Fruit fly (Drosophila melanogaster) whole organism, embryonic: ENCODE measurements around the gene BomT3.

Source experiments
- Antp ChIP-seq: fragments of 200-800 bp; sonication (Bioruptor generic); optimal IDR thresholded peaks from 3 replicates; lab custom pipeline; 2016; ENCODE audit warnings: missing biosample characterization, missing genetic modification characterization
- BEAF-32 ChIP-seq: fragments of 200-800 bp; sonication (Bioruptor generic); optimal IDR thresholded peaks from 3 replicates; lab custom pipeline; 2017; ENCODE audit warnings: missing biosample characterization, missing genetic modification characterization, mild to moderate bottlenecking, moderate library complexity, missing genetic modification reagents
- Bgb ChIP-seq: fragments of 200-800 bp; sonication (Bioruptor generic); IDR thresholded peaks from 2 replicates; pipeline ENCODE4 v1.3.6; 2022; ENCODE audit warnings: missing biosample characterization, missing genetic modification characterization; ENCODE audit not compliant: partially characterized antibody
- CG10543 ChIP-seq: fragments of 200-800 bp; sonication (Bioruptor generic); optimal IDR thresholded peaks from 3 replicates; lab custom pipeline; 2017; ENCODE audit warnings: missing biosample characterization, mild to moderate bottlenecking, missing genetic modification characterization, moderate library complexity
- CG11696 ChIP-seq: fragments of 200-800 bp; sonication (Bioruptor generic); IDR thresholded peaks from 2 replicates; pipeline ENCODE4 v1.3.6; 2022; ENCODE audit warnings: missing biosample characterization, missing genetic modification characterization
- CG13123 ChIP-seq: fragments of 200-800 bp; sonication (Bioruptor generic); optimal IDR thresholded peaks from 2 replicates; lab custom pipeline; 2016; ENCODE audit warnings: missing biosample characterization, missing genetic modification characterization
- CG14050 ChIP-seq: fragments of 200-800 bp; sonication (Bioruptor generic); IDR thresholded peaks from 3 replicates; pipeline ENCODE4 v1.3.6; 2022; ENCODE audit warnings: missing biosample characterization, missing genetic modification characterization
- CG18599 ChIP-seq: fragments of 200-800 bp; sonication (Bioruptor generic); optimal IDR thresholded peaks from 3 replicates; lab custom pipeline; 2017; ENCODE audit warnings: missing biosample characterization, missing genetic modification characterization, mild to moderate bottlenecking, moderate library complexity, missing genetic modification reagents
- CG18764 ChIP-seq: fragments of 200-800 bp; sonication (Bioruptor generic); optimal IDR thresholded peaks from 3 replicates; lab custom pipeline; 2016; ENCODE audit warnings: missing biosample characterization, missing genetic modification characterization
- CG31388 ChIP-seq: fragments of 200-800 bp; sonication (Bioruptor generic); optimal IDR thresholded peaks from 2 replicates; lab custom pipeline; 2016; ENCODE audit warnings: missing biosample characterization, missing genetic modification characterization
- CG32772 ChIP-seq: fragments of 200-800 bp; sonication (Bioruptor generic); IDR thresholded peaks from 2 replicates; pipeline ENCODE4 v1.3.6; 2022; ENCODE audit warnings: missing biosample characterization, missing genetic modification characterization
- CG33557 ChIP-seq: fragments of 200-800 bp; sonication (Bioruptor generic); optimal IDR thresholded peaks from 2 replicates; lab custom pipeline; 2019; ENCODE audit warnings: missing biosample characterization, mild to moderate bottlenecking, missing genetic modification characterization, moderate library complexity
- CG3407 ChIP-seq: fragments of 200-800 bp; sonication (Bioruptor generic); optimal IDR thresholded peaks from 2 replicates; lab custom pipeline; 2018; ENCODE audit warnings: missing biosample characterization, mild to moderate bottlenecking, missing genetic modification characterization
- CG4424 ChIP-seq: fragments of 200-800 bp; sonication (Bioruptor generic); optimal IDR thresholded peaks from 3 replicates; lab custom pipeline; 2016; ENCODE audit warnings: missing biosample characterization, missing genetic modification characterization
- CG4730 ChIP-seq: fragments of 200-800 bp; sonication (Bioruptor generic); IDR thresholded peaks from 2 replicates; pipeline ENCODE4 v1.3.6; 2022; ENCODE audit warnings: missing biosample characterization, missing genetic modification characterization
- CG6254 ChIP-seq: fragments of 200-800 bp; sonication (Bioruptor generic); optimal IDR thresholded peaks from 3 replicates; lab custom pipeline; 2017; ENCODE audit warnings: mild to moderate bottlenecking, missing biosample characterization, missing genetic modification reagents, missing genetic modification characterization
- CG8765 ChIP-seq: fragments of 200-800 bp; sonication (Bioruptor generic); IDR thresholded peaks from 2 replicates; pipeline ENCODE4 v1.3.6; 2022; ENCODE audit warnings: missing biosample characterization, missing genetic modification characterization
- H15 ChIP-seq: fragments of 200-800 bp; sonication (Bioruptor generic); IDR thresholded peaks from 3 replicates; pipeline ENCODE4 v1.3.6; 2022; ENCODE audit warnings: missing biosample characterization, missing genetic modification characterization
- Hmr ChIP-seq: fragments of 200-800 bp; sonication (Bioruptor generic); optimal IDR thresholded peaks from 3 replicates; lab custom pipeline; 2017; ENCODE audit warnings: mild to moderate bottlenecking, missing biosample characterization, missing genetic modification reagents, missing genetic modification characterization
- Nf-YC ChIP-seq: fragments of 200-800 bp; optimal IDR thresholded peaks from 3 replicates; lab custom pipeline; 2019; ENCODE audit warnings: missing biosample characterization, mild to moderate bottlenecking, missing genetic modification characterization, moderate library complexity
- Oaz ChIP-seq: fragments of 200-800 bp; sonication (Bioruptor generic); IDR thresholded peaks from 2 replicates; pipeline ENCODE4 v1.3.6; 2022; ENCODE audit warnings: missing biosample characterization, missing genetic modification characterization
- Oli ChIP-seq: fragments of 200-800 bp; sonication (Bioruptor generic); optimal IDR thresholded peaks from 2 replicates; lab custom pipeline; 2018; ENCODE audit warnings: missing biosample characterization, mild to moderate bottlenecking, missing genetic modification characterization, moderate library complexity
- Pdp1 ChIP-seq, 2 experiments: fragments of 200-800 bp; sonication (Bioruptor generic); optimal IDR thresholded peaks; 3 replicates each; lab custom pipeline; 2016; ENCODE audit warnings: missing biosample characterization in 2 of 2, missing genetic modification characterization in 2 of 2, mild to moderate bottlenecking in 1 of 2, moderate library complexity in 1 of 2
- Scr ChIP-seq: fragments of 200-800 bp; sonication (Bioruptor generic); IDR thresholded peaks from 2 replicates; pipeline ENCODE4 v1.3.6; 2022; ENCODE audit warnings: missing biosample characterization, missing genetic modification characterization; ENCODE audit not compliant: partially characterized antibody
- Ssrp ChIP-seq: fragments of 200-800 bp; sonication (Bioruptor generic); optimal IDR thresholded peaks from 2 replicates; lab custom pipeline; 2018; ENCODE audit warnings: missing biosample characterization, mild to moderate bottlenecking, missing genetic modification characterization, moderate library complexity
- TFAM ChIP-seq: fragments of 200-800 bp; sonication (Bioruptor generic); optimal IDR thresholded peaks from 2 replicates; lab custom pipeline; 2017; ENCODE audit warnings: missing biosample characterization, missing genetic modification characterization, inconsistent platforms
- bsh ChIP-seq, 2 experiments: fragments of 200-800 bp; sonication (Bioruptor generic); optimal IDR thresholded peaks; 2 replicates each; lab custom pipeline; 2017 to 2018; ENCODE audit warnings: mild to moderate bottlenecking in 2 of 2, missing biosample characterization in 2 of 2, missing genetic modification characterization in 2 of 2, moderate library complexity in 1 of 2
- cad ChIP-seq: fragments of >200 bp; optimal IDR thresholded peaks from 2 replicates; lab custom pipeline; 2017; ENCODE audit warnings: missing biosample characterization, missing genetic modification characterization
- cas ChIP-seq: fragments of 200-800 bp; sonication (Bioruptor generic); IDR thresholded peaks from 2 replicates; pipeline ENCODE4 v1.3.6; 2022; ENCODE audit warnings: missing biosample characterization, missing genetic modification characterization
- corto ChIP-seq: fragments of 200-800 bp; sonication (Bioruptor generic); optimal IDR thresholded peaks from 2 replicates; lab custom pipeline; 2016; ENCODE audit warnings: missing biosample characterization, mild to moderate bottlenecking, missing genetic modification characterization, moderate library complexity
- crp ChIP-seq, 2 experiments: fragments of 200-800 bp; sonication (Bioruptor generic); optimal IDR thresholded peaks; 2 replicates in 1 of 2; 3 replicates in 1 of 2; lab custom pipeline; 2017; ENCODE audit warnings: missing biosample characterization in 2 of 2, missing genetic modification characterization in 2 of 2, mild to moderate bottlenecking in 1 of 2, moderate library complexity in 1 of 2
- dmrt11E ChIP-seq: fragments of 200-800 bp; sonication (Bioruptor generic); optimal IDR thresholded peaks from 3 replicates; lab custom pipeline; 2018; ENCODE audit warnings: missing biosample characterization, mild to moderate bottlenecking, missing genetic modification characterization, moderate library complexity
- dmrt99B ChIP-seq: fragments of 200-800 bp; sonication (Bioruptor generic); optimal IDR thresholded peaks from 2 replicates; lab custom pipeline; 2018; ENCODE audit warnings: missing biosample characterization, mild to moderate bottlenecking, missing genetic modification characterization, moderate library complexity
- esg ChIP-seq: fragments of 200-800 bp; sonication (Bioruptor generic); conservative IDR thresholded peaks from 2 replicates; pipeline ENCODE4 v1.3.6; 2022; ENCODE audit warnings: missing biosample characterization, missing genetic modification characterization
- ftz-f1 ChIP-seq: fragments of 200-800 bp; sonication (Bioruptor generic); optimal IDR thresholded peaks from 2 replicates; lab custom pipeline; 2016; ENCODE audit warnings: missing biosample characterization, missing genetic modification characterization
- gsb ChIP-seq: fragments of 200-800 bp; sonication (Bioruptor generic); IDR thresholded peaks from 2 replicates; pipeline ENCODE4 v1.3.6; 2022; ENCODE audit warnings: missing biosample characterization, missing genetic modification characterization
- hth ChIP-seq: fragments of >200 bp; optimal IDR thresholded peaks from 2 replicates; lab custom pipeline; 2017; ENCODE audit warnings: inconsistent platforms
- klu ChIP-seq: fragments of 200-800 bp; sonication (Bioruptor generic); IDR thresholded peaks from 2 replicates; pipeline ENCODE4 v1.3.6; 2022; ENCODE audit warnings: missing biosample characterization, missing genetic modification characterization
- mam ChIP-seq: fragments of 200-800 bp; sonication (Bioruptor generic); optimal IDR thresholded peaks from 3 replicates; lab custom pipeline; 2016; ENCODE audit warnings: missing biosample characterization, missing genetic modification characterization
- p53 ChIP-seq: fragments of 200-800 bp; sonication (Bioruptor generic); optimal IDR thresholded peaks from 2 replicates; lab custom pipeline; 2016; ENCODE audit warnings: missing biosample characterization, missing genetic modification characterization
- rib ChIP-seq: fragments of 200-800 bp; sonication (Bioruptor generic); IDR thresholded peaks from 2 replicates; pipeline ENCODE4 v1.3.6; 2022; ENCODE audit warnings: missing biosample characterization, missing genetic modification characterization
- sd ChIP-seq: fragments of 200-800 bp; sonication (Bioruptor generic); optimal IDR thresholded peaks from 3 replicates; lab custom pipeline; 2018; ENCODE audit warnings: missing biosample characterization, mild to moderate bottlenecking, missing genetic modification characterization, moderate library complexity
- seq ChIP-seq: fragments of 200-800 bp; sonication (Bioruptor generic); IDR thresholded peaks from 2 replicates; pipeline ENCODE4 v1.3.6; 2022; ENCODE audit warnings: missing biosample characterization, missing genetic modification characterization
- sima ChIP-seq: fragments of 200-800 bp; sonication (Bioruptor generic); optimal IDR thresholded peaks from 2 replicates; lab custom pipeline; 2016; ENCODE audit warnings: missing biosample characterization, missing genetic modification characterization
- slbo ChIP-seq: fragments of 200-800 bp; sonication (Bioruptor generic); IDR thresholded peaks from 2 replicates; pipeline ENCODE4 v1.3.6; 2022; ENCODE audit warnings: missing biosample characterization, missing genetic modification characterization
- tgo ChIP-seq: fragments of 200-800 bp; sonication (Bioruptor generic); IDR thresholded peaks from 3 replicates; pipeline ENCODE4 v1.3.6; 2022; ENCODE audit warnings: missing biosample characterization, missing genetic modification characterization
- twi ChIP-seq: fragments of 200-800 bp; optimal IDR thresholded peaks from 2 replicates; lab custom pipeline; 2019; ENCODE audit warnings: missing biosample characterization, mild to moderate bottlenecking, missing genetic modification characterization, moderate library complexity
- z ChIP-seq: fragments of 200-800 bp; sonication (Bioruptor generic); IDR thresholded peaks from 3 replicates; pipeline ENCODE4 v1.3.6; 2022; ENCODE audit warnings: missing biosample characterization, missing genetic modification characterization
- zf30C ChIP-seq: fragments of 200-800 bp; sonication (Bioruptor generic); optimal IDR thresholded peaks from 3 replicates; lab custom pipeline; 2018; ENCODE audit warnings: missing biosample characterization, mild to moderate bottlenecking, missing genetic modification characterization

BomT3 gene

dm6 chr3R:22133337-22134014, 47.3 kb upstream of the BomT3 start, which contains the start of gene SKIP (continued):
- TF ChIP-seq esg (GFP tag; lab: Robert Waterston, UW) (no peak), seq (GFP tag; lab: Robert Waterston, UW) (no peak), sima (GFP tag; lab: Kevin White, UChicago) (no peak), CG3407 (GFP tag; lab: Kevin White, UChicago) (peak; percentile 27), CG13123 (no peak), CG32772 (no peak), cad (GFP tag; lab: Kevin White, UChicago) (no peak), Ssrp (tag; lab: Kevin White, UChicago) (no peak), dmrt11E (tag; lab: Kevin White, UChicago) (no peak), Scr (GFP tag; lab: Robert Waterston, UW) (no peak; the same call in 1 of the 2 replicates), cas (GFP tag; lab: Robert Waterston, UW) (0 out of 2 replicates have a peak, but pooled peaks have one; percentile 15), zf30C (peak; percentile 35), Antp (peak; percentile 25), CG6254 (no peak), mam (GFP tag; lab: Kevin White, UChicago) (no peak), CG11696 (GFP tag; lab: Robert Waterston, UW) (no peak), CG8765 (GFP tag; lab: Robert Waterston, UW) (no peak), ftz-f1 (GFP tag; lab: Kevin White, UChicago) (peak; percentile 22), Hmr (GFP tag; lab: Kevin White, UChicago) (peak; percentile 37), CG33557 (GFP tag; lab: Kevin White, UChicago) (no peak), H15 (GFP tag; lab: Robert Waterston, UW) (no peak), CG10543 (peak; percentile 22), CG31388 (GFP tag; lab: Kevin White, UChicago) (no peak), CG4730 (GFP tag; lab: Robert Waterston, UW) (no peak), slbo (GFP tag; lab: Robert Waterston, UW) (0 out of 2 replicates have a peak, but pooled peaks have one; percentile 32), CG18599 (GFP tag; lab: Kevin White, UChicago) (peak; percentile 39), hth (no peak), Oli (tag; lab: Kevin White, UChicago) (no peak), Nf-YC (tag; lab: Kevin White, UChicago) (peak; percentile 43), rib (GFP tag; lab: Robert Waterston, UW) (0 out of 2 replicates have a peak, but pooled peaks have one; percentile 51), TFAM (GFP tag; lab: Kevin White, UChicago) (no peak), klu (GFP tag; lab: Robert Waterston, UW) (no peak), CG18764 (GFP tag; lab: Kevin White, UChicago) (no peak), gsb (GFP tag; lab: Robert Waterston, UW) (no peak), Pdp1 (GFP tag; optimal IDR thresholded peaks at IDR 0.05; lab: Kevin White, UChicago) (peak in 1 of 2 experiments; percentile 30), Bgb (peak; percentile 67), Oaz (GFP tag; lab: Robert Waterston, UW) (no peak), crp (GFP tag; optimal IDR thresholded peaks at IDR 0.05; lab: Kevin White, UChicago) (no peak), CG4424 (GFP tag; lab: Kevin White, UChicago) (peak; percentile 29), tgo (GFP tag; lab: Robert Waterston, UW) (no peak), corto (GFP tag; lab: Kevin White, UChicago) (no peak), sd (no peak), CG14050 (GFP tag; lab: Robert Waterston, UW) (0 out of 3 replicates have a peak, but pooled peaks have one; percentile 9), BEAF-32 (GFP tag; lab: Kevin White, UChicago) (peak; percentile 9), bsh (GFP tag; optimal IDR thresholded peaks at IDR 0.05; lab: Kevin White, UChicago) (peak in 1 of 2 experiments; percentile 29), twi (tag; lab: Kevin White, UChicago) (peak; percentile 11), z (GFP tag; lab: Robert Waterston, UW) (peak; percentile 46; the same call in 2 of the 3 replicates), p53 (GFP tag; lab: Kevin White, UChicago) (no peak), dmrt99B (tag; lab: Kevin White, UChicago) (peak; percentile 14)
